Worm (Caenorhabditis elegans): ENCODE measurements around the gene Y27F2A.9.

ce11 chrII:3224631-3225030, 33.2 kb upstream of the Y27F2A.9 start, which contains the start of gene ZC239.15:
- TF ChIP-seq ztf-11 (tag; optimal IDR thresholded peaks at IDR 0.05) (no peak), ZK546.5 (tag; optimal IDR thresholded peaks at IDR 0.05) (no peak), nhr-77 (tag; optimal IDR thresholded peaks at IDR 0.05) (no peak), snpc-4 (tag; optimal IDR thresholded peaks at IDR 0.05) (no peak), nhr-25 (tag; optimal IDR thresholded peaks at IDR 0.05) (no peak), elt-1 (tag; optimal IDR thresholded peaks at IDR 0.05) (no peak), ceh-82 (tag; optimal IDR thresholded peaks at IDR 0.05) (no peak), zag-1 (tag; optimal IDR thresholded peaks at IDR 0.05) (no peak)
